Fruit fly (Drosophila melanogaster): ENCODE results near the gene Ubr3.

Gene Ubr3

DNA sequence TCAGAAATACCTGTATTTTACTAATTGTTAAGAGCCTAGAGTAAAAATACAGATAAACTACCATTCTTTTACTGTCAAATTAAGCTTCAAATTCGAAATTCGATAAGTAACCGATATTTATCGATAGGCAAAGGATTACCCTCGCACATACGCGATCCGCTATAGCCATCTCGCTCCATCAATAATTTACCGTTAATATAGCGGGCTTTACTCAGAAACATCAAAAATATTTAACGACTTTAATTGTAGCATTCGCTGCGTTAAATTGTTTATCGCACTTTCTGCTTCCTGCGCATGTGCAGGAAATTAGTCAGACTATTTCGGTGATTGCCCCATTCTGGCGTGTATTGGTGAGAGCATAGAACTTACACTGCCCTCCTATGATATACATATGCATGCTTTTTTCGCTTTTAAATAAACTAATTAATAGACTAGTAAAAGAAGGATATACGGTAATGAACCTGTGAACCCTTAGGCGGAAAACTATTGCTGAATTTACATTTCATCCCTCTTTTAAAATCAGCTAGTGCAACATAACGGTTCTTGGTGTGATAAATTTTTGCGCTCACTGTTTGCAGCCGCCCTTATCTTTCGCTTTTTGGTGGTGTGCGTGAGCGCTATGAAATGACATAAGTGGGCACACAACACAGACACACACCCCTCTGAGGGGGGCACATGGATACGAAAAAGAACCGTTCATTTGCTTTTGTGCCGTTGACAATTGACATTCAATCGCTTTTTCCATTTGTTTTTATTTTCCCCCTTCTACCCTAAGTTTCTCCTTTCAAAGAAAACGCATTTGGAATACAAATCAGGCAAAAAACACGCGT lies 27.2 kb upstream of the Ubr3 start, which contains the start of the genes dpr14 and spidey (continued):
- peak; percentile 74 for TF ChIP-seq CG5245 (GFP tag; optimal IDR thresholded peaks at IDR 0.05)
- peak; percentile 81 for TF ChIP-seq CG1602 (GFP tag; optimal IDR thresholded peaks at IDR 0.05)
- peak; percentile 88 for TF ChIP-seq CG9727 (GFP tag; optimal IDR thresholded peaks at IDR 0.05)
- TF ChIP-seq crol (GFP tag; IDR thresholded peaks at IDR 0.05), result peak; percentile 89
- peak; percentile 35; the same call in 1 of the 2 replicates for TF ChIP-seq sna (GFP tag; IDR thresholded peaks at IDR 0.05; ENCODE audit: partially characterized antibody)
- TF ChIP-seq cg (GFP tag; optimal IDR thresholded peaks at IDR 0.05), result peak; percentile 94
- peak; percentile 75 for TF ChIP-seq Myb (GFP tag; optimal IDR thresholded peaks at IDR 0.05)
- peak; percentile 93 for TF ChIP-seq HHEX (GFP tag; optimal IDR thresholded peaks at IDR 0.05)
- peak; percentile 86 for TF ChIP-seq Oaz (GFP tag; IDR thresholded peaks at IDR 0.05)
- peak; percentile 86 for TF ChIP-seq az2 (GFP tag; optimal IDR thresholded peaks at IDR 0.05)
- TF ChIP-seq BtbVII (GFP tag; optimal IDR thresholded peaks at IDR 0.05), result peak; percentile 91
- TF ChIP-seq CG13624 (GFP tag; optimal IDR thresholded peaks at IDR 0.05), result peak; percentile 88
- TF ChIP-seq fd102C (GFP tag; optimal IDR thresholded peaks at IDR 0.05), result peak; percentile 37
- peak; percentile 71 for TF ChIP-seq CG12744 (GFP tag; optimal IDR thresholded peaks at IDR 0.05)
- peak; percentile 82 for TF ChIP-seq bab2 (GFP tag; optimal IDR thresholded peaks at IDR 0.05)
- TF ChIP-seq Hr3 (GFP tag; optimal IDR thresholded peaks at IDR 0.05), result peak; percentile 87
- TF ChIP-seq CG4282 (GFP tag; optimal IDR thresholded peaks at IDR 0.05), result peak; percentile 73
- TF ChIP-seq unc-4 (GFP tag; IDR thresholded peaks at IDR 0.05; ENCODE audit: partially characterized antibody), result peak; percentile 42
- TF ChIP-seq salm (tag; optimal IDR thresholded peaks at IDR 0.05), result peak; percentile 80
- TF ChIP-seq jumu (GFP tag; optimal IDR thresholded peaks at IDR 0.05), result peak; percentile 81
- TF ChIP-seq NfI (GFP tag; optimal IDR thresholded peaks at IDR 0.05), result peak; percentile 91
- peak; percentile 90 for TF ChIP-seq ind (GFP tag; optimal IDR thresholded peaks at IDR 0.05)
- peak; percentile 77 for TF ChIP-seq bowl (GFP tag; IDR thresholded peaks at IDR 0.05)
- TF ChIP-seq CG4730 (GFP tag; IDR thresholded peaks at IDR 0.05), result peak; percentile 76
- TF ChIP-seq zfh1 (GFP tag; IDR thresholded peaks at IDR 0.05), result peak; percentile 87
- peak; percentile 84 for TF ChIP-seq CG15514 (GFP tag; optimal IDR thresholded peaks at IDR 0.05)
- TF ChIP-seq Med (GFP tag), result peak; percentile 98
- TF ChIP-seq vfl (GFP tag; optimal IDR thresholded peaks at IDR 0.05), result peak; percentile 80
- peak; percentile 85 for TF ChIP-seq gsb (GFP tag; IDR thresholded peaks at IDR 0.05)
- TF ChIP-seq knrl (GFP tag; IDR thresholded peaks at IDR 0.05; ENCODE audit: partially characterized antibody), result no peak
- TF ChIP-seq grn (GFP tag; optimal IDR thresholded peaks at IDR 0.05), result peak; percentile 36
- TF ChIP-seq emc (GFP tag; optimal IDR thresholded peaks at IDR 0.05), result peak; percentile 64
- peak; percentile 84 for TF ChIP-seq odd (GFP tag; optimal IDR thresholded peaks at IDR 0.05)
- TF ChIP-seq HLH54F (GFP tag; optimal IDR thresholded peaks at IDR 0.05), result peak; percentile 92
- peak; percentile 75 for TF ChIP-seq croc (GFP tag; conservative IDR thresholded peaks at IDR 0.05)
- peak; percentile 79 for TF ChIP-seq Dad (GFP tag; optimal IDR thresholded peaks at IDR 0.05)
- no peak for TF ChIP-seq br (optimal IDR thresholded peaks at IDR 0.05)
- TF ChIP-seq D (optimal IDR thresholded peaks at IDR 0.05), result no peak
- peak; percentile 86 for TF ChIP-seq D (GFP tag; optimal IDR thresholded peaks at IDR 0.05)
- peak; percentile 87 for TF ChIP-seq CG15011 (GFP tag; optimal IDR thresholded peaks at IDR 0.05)
- peak; percentile 80 to 87 for TF ChIP-seq chif (GFP tag; optimal IDR thresholded peaks at IDR 0.05)
- TF ChIP-seq CG12236 (GFP tag; optimal IDR thresholded peaks at IDR 0.05), result peak; percentile 72
- peak; percentile 75; the same call in 1 of the 3 replicates for TF ChIP-seq gce (GFP tag; IDR thresholded peaks at IDR 0.05)
- TF ChIP-seq Hr39 (optimal IDR thresholded peaks at IDR 0.05), result no peak
- TF ChIP-seq Sin3A (optimal IDR thresholded peaks at IDR 0.05), result no peak
- TF ChIP-seq peb (GFP tag; IDR thresholded peaks at IDR 0.05), result peak; percentile 78
- peak; percentile 93 for TF ChIP-seq CG14014 (GFP tag; IDR thresholded peaks at IDR 0.05)
- TF ChIP-seq disco-r (GFP tag; optimal IDR thresholded peaks at IDR 0.05), result peak; percentile 71
- peak; percentile 33 for TF ChIP-seq trh (GFP tag; optimal IDR thresholded peaks at IDR 0.05)
- TF ChIP-seq pnt (GFP tag; optimal IDR thresholded peaks at IDR 0.05), result peak; percentile 73
- peak; percentile 95 for TF ChIP-seq CG10543 (GFP tag; optimal IDR thresholded peaks at IDR 0.05)

Data from whole organism, embryonic.